Fruit fly (Drosophila melanogaster) S2 (cell line): ENCODE data around the gene fne.

ENCODE experiments used
- CG8478 ChIP-seq: fragments of >200 bp; optimal IDR thresholded peaks from 2 replicates; lab custom pipeline; 2018
- CTCF ChIP-seq, 2 experiments: fragments of >200 bp; optimal IDR thresholded peaks; 2 replicates each; lab custom pipeline; 2018

DNA sequence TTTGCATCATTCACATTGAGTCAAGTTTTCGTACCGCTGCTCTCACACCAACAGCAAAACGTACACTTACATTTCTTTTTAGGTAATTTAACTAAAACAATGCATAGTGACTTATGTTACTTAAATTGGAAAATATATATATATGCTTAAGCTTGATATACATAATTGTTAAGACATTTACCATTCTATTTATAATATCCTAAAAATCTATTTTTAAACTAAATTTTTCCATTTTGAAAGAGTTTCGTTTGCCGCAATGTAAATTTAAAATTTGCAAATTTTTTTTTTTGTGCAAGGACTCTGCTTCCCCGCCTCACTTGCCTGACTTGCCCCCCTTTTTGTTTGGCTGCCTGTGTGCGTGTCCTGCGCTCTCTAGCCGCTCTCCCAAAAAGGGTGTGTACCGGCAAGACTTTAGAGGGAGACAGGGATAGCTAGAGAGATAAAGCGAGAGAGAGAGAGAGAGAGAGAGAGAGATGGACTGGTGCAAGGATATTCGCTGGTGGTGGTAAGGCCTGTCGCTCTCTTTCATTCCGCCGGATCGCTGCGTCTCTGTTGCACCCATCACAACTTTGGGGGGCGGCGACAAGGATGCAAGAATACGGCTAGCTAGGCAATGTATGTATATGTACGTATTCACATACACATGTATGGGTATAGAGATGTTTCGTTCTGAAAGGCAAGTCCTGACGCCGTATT is 20.7 kb downstream of the fne start:
- TF ChIP-seq CTCF (optimal IDR thresholded peaks at IDR 0.05; lab: Kevin White, UChicago) (peak; percentile 31 to 59), CG8478 (lab: Kevin White, UChicago) (no peak)
